Worm (Caenorhabditis elegans): ENCODE data around the gene F41B4.3.
A peak's percentile ranks its signal among the peaks of the same experiment; 100 is the strongest.
"Not testable (repeated sequence)": the region's sequence is repeated elsewhere in the genome, so short reads cannot be mapped to it uniquely, and the experiment has no call there.

Gene F41B4.3

ce11 chrX:6868669-6869068 lies 32.8 kb upstream of the F41B4.3 start, which contains the start of gene C53B7.6:
Gene C53B7.6, minus strand, starts transcription at chrX:6868769.
- not testable (repeated sequence) for TF ChIP-seq flt-1 (GFP tag; IDR thresholded peaks at IDR 0.05); tbx-11 (GFP tag; IDR thresholded peaks at IDR 0.05); tra-4 (tag; optimal IDR thresholded peaks at IDR 0.05)

ce11 chrX:6867707-6868106 lies 31.8 kb upstream of the F41B4.3 start:
- TF ChIP-seq aly-1 (tag; optimal IDR thresholded peaks at IDR 0.05) (no peak), ceh-36 (tag; optimal IDR thresholded peaks at IDR 0.05) (no peak), tbx-11 (GFP tag; IDR thresholded peaks at IDR 0.05) (0 out of 2 replicates have a peak, but pooled peaks have one; percentile 52), flt-1 (GFP tag; IDR thresholded peaks at IDR 0.05) (peak; percentile 47; the same call in 1 of the 2 replicates), B0310.2 (tag; optimal IDR thresholded peaks at IDR 0.05) (no peak), ets-7 (tag; optimal IDR thresholded peaks at IDR 0.05) (no peak), tra-4 (tag; optimal IDR thresholded peaks at IDR 0.05) (no peak), ama-1 (optimal IDR thresholded peaks at IDR 0.05) (no peak), hmg-4 (GFP tag; optimal IDR thresholded peaks at IDR 0.05) (peak; percentile 57), hnd-1 (tag; optimal IDR thresholded peaks at IDR 0.05) (no peak), ceh-13 (GFP tag; optimal IDR thresholded peaks at IDR 0.05) (peak; percentile 27), pes-1 (GFP tag; IDR thresholded peaks at IDR 0.05) (no peak), scrt-1 (GFP tag; IDR thresholded peaks at IDR 0.05) (peak; percentile 60; the same call in 1 of the 2 replicates), F13C5.2 (tag; optimal IDR thresholded peaks at IDR 0.05) (no peak), tbx-37 (GFP tag; conservative IDR thresholded peaks at IDR 0.05) (peak; percentile 41; the same call in 1 of the 2 replicates), hmbx-1 (tag; optimal IDR thresholded peaks at IDR 0.05) (no peak), sea-1 (GFP tag; conservative IDR thresholded peaks at IDR 0.05) (peak; percentile 76)

- TF ChIP-seq flt-1 (GFP tag; IDR thresholded peaks at IDR 0.05) (no peak), B0310.2 (tag; optimal IDR thresholded peaks at IDR 0.05) (no peak), ama-1 (optimal IDR thresholded peaks at IDR 0.05) (no peak), tra-4 (tag; optimal IDR thresholded peaks at IDR 0.05) (no peak), ceh-13 (GFP tag; optimal IDR thresholded peaks at IDR 0.05) (no peak), ceh-36 (tag; optimal IDR thresholded peaks at IDR 0.05) (no peak), pes-1 (GFP tag; IDR thresholded peaks at IDR 0.05) (no peak), F13C5.2 (tag; optimal IDR thresholded peaks at IDR 0.05) (no peak), hnd-1 (tag; optimal IDR thresholded peaks at IDR 0.05) (no peak), scrt-1 (GFP tag; IDR thresholded peaks at IDR 0.05) (no peak), aly-1 (tag; optimal IDR thresholded peaks at IDR 0.05) (no peak), ets-7 (tag; optimal IDR thresholded peaks at IDR 0.05) (no peak), hmg-4 (GFP tag; optimal IDR thresholded peaks at IDR 0.05) (no peak), hmbx-1 (tag; optimal IDR thresholded peaks at IDR 0.05) (no peak), sea-1 (GFP tag; conservative IDR thresholded peaks at IDR 0.05) (no peak), tbx-37 (GFP tag; conservative IDR thresholded peaks at IDR 0.05) (no peak), tbx-11 (GFP tag; IDR thresholded peaks at IDR 0.05) (no peak)
Measured at ce11 chrX:6866900-6867299, 31.0 kb upstream of the F41B4.3 start.

ce11 chrX:6865839-6866238 lies 29.9 kb upstream of the F41B4.3 start, which contains the start of gene odr-10:
Gene odr-10, minus strand, starts transcription at chrX:6865939.
- no peak for TF ChIP-seq pes-1 (GFP tag; IDR thresholded peaks at IDR 0.05)
- TF ChIP-seq hnd-1 (tag; optimal IDR thresholded peaks at IDR 0.05) = no peak
- no peak for TF ChIP-seq ceh-13 (GFP tag; optimal IDR thresholded peaks at IDR 0.05)
- TF ChIP-seq B0310.2 (tag; optimal IDR thresholded peaks at IDR 0.05) = no peak
- TF ChIP-seq flt-1 (GFP tag; IDR thresholded peaks at IDR 0.05) = no peak
- no peak for TF ChIP-seq hmbx-1 (tag; optimal IDR thresholded peaks at IDR 0.05)
- TF ChIP-seq sea-1 (GFP tag; conservative IDR thresholded peaks at IDR 0.05) = no peak
- TF ChIP-seq tbx-11 (GFP tag; IDR thresholded peaks at IDR 0.05) = no peak
- no peak for TF ChIP-seq ceh-36 (tag; optimal IDR thresholded peaks at IDR 0.05)
- no peak for TF ChIP-seq tbx-37 (GFP tag; conservative IDR thresholded peaks at IDR 0.05)
- no peak for TF ChIP-seq ets-7 (tag; optimal IDR thresholded peaks at IDR 0.05)
- TF ChIP-seq hmg-4 (GFP tag; optimal IDR thresholded peaks at IDR 0.05) = no peak

ce11 chrX:6863032-6863431 lies 27.1 kb upstream of the F41B4.3 start, which contains the start of gene nep-4:
Gene nep-4, minus strand, starts transcription at chrX:6863424.
- TF ChIP-seq aly-1 (tag; optimal IDR thresholded peaks at IDR 0.05) = no peak
- no peak for TF ChIP-seq F13C5.2 (tag; optimal IDR thresholded peaks at IDR 0.05)
- no peak for TF ChIP-seq hmbx-1 (tag; optimal IDR thresholded peaks at IDR 0.05)

- TF ChIP-seq hmbx-1 (tag; optimal IDR thresholded peaks at IDR 0.05) (no peak), scrt-1 (GFP tag; IDR thresholded peaks at IDR 0.05) (no peak), ets-7 (tag; optimal IDR thresholded peaks at IDR 0.05) (no peak), sea-1 (GFP tag; conservative IDR thresholded peaks at IDR 0.05) (no peak), tbx-11 (GFP tag; IDR thresholded peaks at IDR 0.05) (no peak), F13C5.2 (tag; optimal IDR thresholded peaks at IDR 0.05) (no peak), pes-1 (GFP tag; IDR thresholded peaks at IDR 0.05) (no peak), ceh-36 (tag; optimal IDR thresholded peaks at IDR 0.05) (no peak), hnd-1 (tag; optimal IDR thresholded peaks at IDR 0.05) (no peak), aly-1 (tag; optimal IDR thresholded peaks at IDR 0.05) (no peak), tra-4 (tag; optimal IDR thresholded peaks at IDR 0.05) (no peak), hmg-4 (GFP tag; optimal IDR thresholded peaks at IDR 0.05) (no peak), tbx-37 (GFP tag; conservative IDR thresholded peaks at IDR 0.05) (no peak), B0310.2 (tag; optimal IDR thresholded peaks at IDR 0.05) (no peak), ceh-13 (GFP tag; optimal IDR thresholded peaks at IDR 0.05) (no peak)
Measured at ce11 chrX:6861564-6861963, 25.6 kb upstream of the F41B4.3 start.

ce11 chrX:6856793-6857192 lies 20.9 kb upstream of the F41B4.3 start:
- TF ChIP-seq ceh-13 (GFP tag; optimal IDR thresholded peaks at IDR 0.05) (no peak), tbx-37 (GFP tag; conservative IDR thresholded peaks at IDR 0.05) (no peak), hnd-1 (tag; optimal IDR thresholded peaks at IDR 0.05) (no peak), pes-1 (GFP tag; IDR thresholded peaks at IDR 0.05) (no peak), ama-1 (optimal IDR thresholded peaks at IDR 0.05) (no peak), ceh-36 (tag; optimal IDR thresholded peaks at IDR 0.05) (no peak), ets-7 (tag; optimal IDR thresholded peaks at IDR 0.05) (no peak), aly-1 (tag; optimal IDR thresholded peaks at IDR 0.05) (no peak), tbx-11 (GFP tag; IDR thresholded peaks at IDR 0.05) (no peak), tra-4 (tag; optimal IDR thresholded peaks at IDR 0.05) (no peak), B0310.2 (tag; optimal IDR thresholded peaks at IDR 0.05) (no peak), sea-1 (GFP tag; conservative IDR thresholded peaks at IDR 0.05) (no peak), flt-1 (GFP tag; IDR thresholded peaks at IDR 0.05) (no peak), hmg-4 (GFP tag; optimal IDR thresholded peaks at IDR 0.05) (no peak), hmbx-1 (tag; optimal IDR thresholded peaks at IDR 0.05) (no peak), F13C5.2 (tag; optimal IDR thresholded peaks at IDR 0.05) (no peak), scrt-1 (GFP tag; IDR thresholded peaks at IDR 0.05) (no peak)
